Worm (Caenorhabditis elegans) whole organism, L3 larva: ENCODE data around the gene B0310.6.

ENCODE experiments used
- skn-1 ChIP-seq: fragments of 150-350 bp; optimal IDR thresholded peaks from 2 replicates; lab custom pipeline; 2014; ENCODE audit warnings: missing biosample characterization, missing genetic modification characterization
- zag-1 ChIP-seq: fragments of 150-350 bp; optimal IDR thresholded peaks from 2 replicates; lab custom pipeline; 2014; ENCODE audit warnings: missing biosample characterization, missing genetic modification characterization
- ztf-11 ChIP-seq: fragments of 150-350 bp; optimal IDR thresholded peaks from 2 replicates; lab custom pipeline; 2014; ENCODE audit warnings: missing biosample characterization, missing genetic modification characterization

- TF ChIP-seq zag-1, result no peak
- no peak for TF ChIP-seq skn-1
- TF ChIP-seq ztf-11 (tag; lab: Kevin White, UChicago), result no peak
Measured at ce11 chrX:529386-529785, 1.4 kb downstream of the B0310.6 start.
